Fruit fly (Drosophila melanogaster): ENCODE measurements around the gene Atac3.
A peak's percentile ranks its signal among the peaks of the same experiment; 100 is the strongest.

Atac3 gene

DNA sequence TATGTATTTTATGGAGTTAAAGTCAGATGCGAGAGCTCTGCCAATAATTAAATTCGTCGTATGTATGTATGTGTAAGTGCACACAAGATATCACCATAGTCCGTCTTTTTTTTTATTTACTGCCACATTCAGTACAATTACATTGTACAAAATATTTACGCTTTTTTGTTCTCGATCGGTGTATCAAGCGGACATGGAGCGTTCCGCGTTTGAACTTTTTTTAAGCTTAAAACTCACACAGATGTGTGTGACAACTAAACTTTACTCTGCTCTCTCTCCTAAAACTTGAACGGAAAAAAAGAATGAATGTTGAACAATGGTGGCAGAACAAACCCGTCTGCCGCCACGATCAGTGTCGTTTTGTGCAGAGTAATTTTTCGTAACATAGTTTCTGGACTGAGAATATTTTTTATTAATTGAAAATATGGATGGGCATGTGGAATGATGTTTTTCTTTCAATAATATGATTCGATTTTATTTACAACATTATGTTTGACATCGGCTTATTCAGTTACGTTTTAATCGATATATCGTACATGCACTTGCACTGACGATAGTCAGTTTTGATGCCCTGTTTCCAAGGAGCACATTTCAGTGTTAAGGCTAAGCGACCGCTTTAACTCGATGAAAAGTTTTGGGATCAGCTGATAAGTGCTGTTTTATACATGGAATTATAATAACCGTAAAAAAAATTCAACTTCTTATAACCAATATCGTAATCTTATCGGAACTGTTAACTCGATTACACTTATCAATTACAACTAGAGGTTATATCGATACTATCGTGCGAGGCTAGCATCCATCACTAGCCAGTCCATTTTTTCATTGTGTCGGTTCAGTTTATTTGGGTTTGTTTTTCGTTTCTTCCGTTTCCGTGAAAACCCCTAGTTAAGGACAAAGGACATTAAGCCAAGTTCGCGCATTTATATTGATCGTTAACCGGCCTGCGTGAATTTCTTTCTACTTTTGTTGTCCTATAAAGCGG is 19.2 kb upstream of the Atac3 start, which contains the start of gene mth (continued):
- 0 out of 3 replicates have a peak, but pooled peaks have one; percentile 30 for TF ChIP-seq gce (GFP tag; IDR thresholded peaks at IDR 0.05)
- TF ChIP-seq tx (GFP tag; optimal IDR thresholded peaks at IDR 0.05) = peak; percentile 19
- peak; percentile 30; the same call in 1 of the 2 replicates for TF ChIP-seq wor (GFP tag; IDR thresholded peaks at IDR 0.05)
- TF ChIP-seq oc (tag; optimal IDR thresholded peaks at IDR 0.05) = no peak
- no peak for TF ChIP-seq en (GFP tag; optimal IDR thresholded peaks at IDR 0.05)
- TF ChIP-seq CG9797 (GFP tag; optimal IDR thresholded peaks at IDR 0.05) = peak; percentile 54
- peak; percentile 10 for TF ChIP-seq CG10431 (GFP tag; optimal IDR thresholded peaks at IDR 0.05)
- peak; percentile 32 for TF ChIP-seq CG8924 (tag; optimal IDR thresholded peaks at IDR 0.05)
- peak; percentile 79 for TF ChIP-seq Dref (GFP tag; IDR thresholded peaks at IDR 0.05)
- TF ChIP-seq Ets65A (GFP tag) = peak; percentile 97
- no peak for TF ChIP-seq fd102C (GFP tag; optimal IDR thresholded peaks at IDR 0.05)
- TF ChIP-seq CG10209 (GFP tag; optimal IDR thresholded peaks at IDR 0.05) = no peak
- peak; percentile 99 for TF ChIP-seq inv (GFP tag; IDR thresholded peaks at IDR 0.05; ENCODE audit: partially characterized antibody)
- no peak for TF ChIP-seq Hr3 (GFP tag; optimal IDR thresholded peaks at IDR 0.05)
- peak; percentile 46 for TF ChIP-seq Jarid2 (GFP tag; optimal IDR thresholded peaks at IDR 0.05)
- peak; percentile 59 for TF ChIP-seq maf-S (GFP tag; optimal IDR thresholded peaks at IDR 0.05)
- TF ChIP-seq Dip3 (GFP tag; optimal IDR thresholded peaks at IDR 0.05) = peak; percentile 57
- TF ChIP-seq HLHmδ (GFP tag; optimal IDR thresholded peaks at IDR 0.05) = no peak
- TF ChIP-seq CG3847 (GFP tag; IDR thresholded peaks at IDR 0.05) = peak; percentile 49
- TF ChIP-seq Bgb (GFP tag; IDR thresholded peaks at IDR 0.05; ENCODE audit: partially characterized antibody) = peak; percentile 94
- TF ChIP-seq CG7963 (GFP tag; IDR thresholded peaks at IDR 0.05; ENCODE audit: partially characterized antibody) = peak; percentile 94
- peak; percentile 61 for TF ChIP-seq sug (tag; optimal IDR thresholded peaks at IDR 0.05)
- TF ChIP-seq sima (GFP tag; optimal IDR thresholded peaks at IDR 0.05) = peak; percentile 2
- TF ChIP-seq otp (GFP tag; IDR thresholded peaks at IDR 0.05) = no peak
- no peak for TF ChIP-seq ash1 (GFP tag; optimal IDR thresholded peaks at IDR 0.05)
- TF ChIP-seq HLH3B (GFP tag; IDR thresholded peaks at IDR 0.05) = no peak

DNA sequence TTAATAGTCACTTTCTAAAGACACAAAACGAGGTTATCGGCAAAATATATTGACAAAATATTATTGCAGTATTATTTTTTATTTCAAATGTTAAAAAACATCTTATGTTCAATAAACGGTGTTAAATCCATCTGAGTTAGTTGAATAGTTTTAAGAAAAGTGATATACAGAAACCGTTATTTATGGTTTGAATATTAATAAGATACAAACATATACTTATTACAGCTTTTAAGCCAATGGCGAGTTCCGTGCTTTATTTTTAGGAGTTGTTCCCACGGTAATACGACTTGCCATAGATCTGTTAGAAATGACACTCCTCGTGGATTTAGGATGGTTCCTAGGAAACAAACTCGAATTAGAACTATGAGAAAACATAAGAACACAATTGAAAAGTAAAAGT is 15.5 kb upstream of the Atac3 start:
- TF ChIP-seq ems (GFP tag; optimal IDR thresholded peaks at IDR 0.05) (no peak), gro (GFP tag; optimal IDR thresholded peaks at IDR 0.05) (no peak), Eip74EF (GFP tag; optimal IDR thresholded peaks at IDR 0.05) (no peak), dm (GFP tag; optimal IDR thresholded peaks at IDR 0.05) (no peak), CG6254 (GFP tag; optimal IDR thresholded peaks at IDR 0.05) (no peak)

dm6 chr3L:342839-343238 is 15.0 kb upstream of the Atac3 start, which contains the start of gene mthl10:
TSS of gene mthl10 (minus strand) at chr3L:342915.
- TF ChIP-seq bbx (GFP tag; IDR thresholded peaks at IDR 0.05; ENCODE audit: partially characterized antibody) = no peak
- TF ChIP-seq Antp (GFP tag; optimal IDR thresholded peaks at IDR 0.05) = no peak
- TF ChIP-seq sim (GFP tag; IDR thresholded peaks at IDR 0.05) = no peak
- TF ChIP-seq Med (GFP tag) = peak; percentile 39
- peak; percentile 9 for TF ChIP-seq CG15514 (GFP tag; optimal IDR thresholded peaks at IDR 0.05)
- TF ChIP-seq CG3838 (GFP tag; optimal IDR thresholded peaks at IDR 0.05) = no peak
- no peak for TF ChIP-seq CG6175 (GFP tag; IDR thresholded peaks at IDR 0.05)
- TF ChIP-seq CG8281 (tag; optimal IDR thresholded peaks at IDR 0.05) = no peak
- no peak for TF ChIP-seq CG1233 (GFP tag; optimal IDR thresholded peaks at IDR 0.05)
- no peak for TF ChIP-seq so (GFP tag; IDR thresholded peaks at IDR 0.05)
- peak; percentile 10 for TF ChIP-seq CG12659 (GFP tag; optimal IDR thresholded peaks at IDR 0.05)
- TF ChIP-seq Bdp1 (GFP tag; optimal IDR thresholded peaks at IDR 0.05) = no peak
- TF ChIP-seq Stat92E (GFP tag; optimal IDR thresholded peaks at IDR 0.05) = no peak
- no peak for TF ChIP-seq Drgx (GFP tag; IDR thresholded peaks at IDR 0.05)
- no peak for TF ChIP-seq Awh (GFP tag; IDR thresholded peaks at IDR 0.05)
- peak; percentile 81 for TF ChIP-seq sd (tag; optimal IDR thresholded peaks at IDR 0.05)
- no peak for TF ChIP-seq scrt (GFP tag; optimal IDR thresholded peaks at IDR 0.05)
